Fruit fly (Drosophila melanogaster): ENCODE measurements around the gene hth.

hth gene

DNA sequence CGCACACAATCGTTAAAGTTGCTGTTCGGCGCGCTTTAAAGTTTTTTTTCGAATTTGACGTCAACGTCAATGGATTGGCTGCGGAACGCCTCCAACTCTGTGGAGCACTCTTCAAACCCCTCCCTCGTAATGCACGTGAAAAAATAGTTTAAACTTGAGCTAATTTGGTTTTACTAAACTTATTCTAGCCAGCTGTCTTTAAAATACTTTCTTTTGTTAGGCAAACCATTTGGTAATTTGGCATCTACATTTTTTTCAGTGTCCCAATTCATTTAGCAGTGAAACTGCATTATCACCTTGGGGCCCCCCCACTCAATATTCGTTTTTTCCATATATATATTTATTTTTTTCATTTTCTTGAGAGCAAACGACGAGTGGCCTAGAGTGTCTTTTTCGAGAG lies 78.8 kb downstream of the hth start (continued):
- peak; percentile 56 for TF ChIP-seq CG4820 (GFP tag; optimal IDR thresholded peaks at IDR 0.05)
- TF ChIP-seq chn (GFP tag; optimal IDR thresholded peaks at IDR 0.05), result peak; percentile 54
- TF ChIP-seq nau (GFP tag; optimal IDR thresholded peaks at IDR 0.05), result peak; percentile 7
- no peak for TF ChIP-seq Ets97D (GFP tag; optimal IDR thresholded peaks at IDR 0.05)
- TF ChIP-seq crol (GFP tag; IDR thresholded peaks at IDR 0.05), result no peak
- TF ChIP-seq Six4 (GFP tag; optimal IDR thresholded peaks at IDR 0.05), result peak; percentile 28
- peak; percentile 60 for TF ChIP-seq CG10979 (tag; optimal IDR thresholded peaks at IDR 0.05)
- TF ChIP-seq sr (GFP tag; IDR thresholded peaks at IDR 0.05), result peak; percentile 73; the same call in 2 of the 3 replicates
- TF ChIP-seq bcd (GFP tag; optimal IDR thresholded peaks at IDR 0.05), result peak; percentile 61
- TF ChIP-seq Gsc (GFP tag; IDR thresholded peaks at IDR 0.05), result no peak
- TF ChIP-seq Fer1 (GFP tag; optimal IDR thresholded peaks at IDR 0.05), result peak; percentile 51
- no peak for TF ChIP-seq CG14965 (GFP tag; optimal IDR thresholded peaks at IDR 0.05; ENCODE audit: borderline replicate concordance)
- peak; percentile 46 for TF ChIP-seq CG3281 (GFP tag; optimal IDR thresholded peaks at IDR 0.05)
- TF ChIP-seq CG13624 (GFP tag; optimal IDR thresholded peaks at IDR 0.05), result peak; percentile 34
- peak; percentile 83 for TF ChIP-seq otp (GFP tag; IDR thresholded peaks at IDR 0.05)
- peak; percentile 38 for TF ChIP-seq CG3847 (GFP tag; IDR thresholded peaks at IDR 0.05)
- TF ChIP-seq Hmx (GFP tag; optimal IDR thresholded peaks at IDR 0.05), result no peak
- peak; percentile 30; the same call in 1 of the 2 replicates for TF ChIP-seq CG9215 (GFP tag; IDR thresholded peaks at IDR 0.05)
- peak; percentile 4 for TF ChIP-seq Hmr (GFP tag; optimal IDR thresholded peaks at IDR 0.05)
- peak; percentile 55 for TF ChIP-seq CG4424 (GFP tag; optimal IDR thresholded peaks at IDR 0.05)
- peak; percentile 52 for TF ChIP-seq CG18476 (GFP tag; optimal IDR thresholded peaks at IDR 0.05)
- peak; percentile 17 for TF ChIP-seq CG12236 (GFP tag; optimal IDR thresholded peaks at IDR 0.05)
- TF ChIP-seq ranshi (GFP tag; IDR thresholded peaks at IDR 0.05), result peak; percentile 78
- TF ChIP-seq CG11247 (GFP tag; IDR thresholded peaks at IDR 0.05), result peak; percentile 72
- peak; percentile 39 for TF ChIP-seq CG10267 (tag; optimal IDR thresholded peaks at IDR 0.05)
- TF ChIP-seq CG15601 (tag; optimal IDR thresholded peaks at IDR 0.05), result no peak
- TF ChIP-seq CG6683 (GFP tag; optimal IDR thresholded peaks at IDR 0.05), result peak; percentile 5
- TF ChIP-seq CG11695 (GFP tag; IDR thresholded peaks at IDR 0.05), result peak; percentile 58; the same call in 2 of the 3 replicates
- TF ChIP-seq CG17385 (GFP tag; optimal IDR thresholded peaks at IDR 0.05), result peak; percentile 45
- TF ChIP-seq abd-A (tag; optimal IDR thresholded peaks at IDR 0.05), result no peak
- peak; percentile 31 for TF ChIP-seq CG9817 (tag; optimal IDR thresholded peaks at IDR 0.05)
- no peak for TF ChIP-seq ftz-f1 (GFP tag; optimal IDR thresholded peaks at IDR 0.05)
- TF ChIP-seq aop (GFP tag; IDR thresholded peaks at IDR 0.05), result peak; percentile 52; the same call in 1 of the 2 replicates
- peak; percentile 70 for TF ChIP-seq Rfx (GFP tag; IDR thresholded peaks at IDR 0.05)
- peak; percentile 64 for TF ChIP-seq CG8388 (GFP tag; optimal IDR thresholded peaks at IDR 0.05)
- no peak for TF ChIP-seq cad (GFP tag; optimal IDR thresholded peaks at IDR 0.05)
- 0 out of 2 replicates have a peak, but pooled peaks have one; percentile 46 for TF ChIP-seq CkIIα-i1 (GFP tag; IDR thresholded peaks at IDR 0.05)
- peak; percentile 25 to 51 for TF ChIP-seq Pdp1 (GFP tag; optimal IDR thresholded peaks at IDR 0.05)
- TF ChIP-seq jing (GFP tag; optimal IDR thresholded peaks at IDR 0.05), result peak; percentile 47
- TF ChIP-seq Nf-YA (GFP tag; IDR thresholded peaks at IDR 0.05), result 0 out of 2 replicates have a peak, but pooled peaks have one; percentile 46
- TF ChIP-seq CG1603 (tag; optimal IDR thresholded peaks at IDR 0.05), result peak; percentile 69
- peak; percentile 67 for TF ChIP-seq CG18262 (tag; optimal IDR thresholded peaks at IDR 0.05)
- TF ChIP-seq CG5953 (GFP tag; IDR thresholded peaks at IDR 0.05), result peak; percentile 83
- no peak for TF ChIP-seq Dip3 (GFP tag; optimal IDR thresholded peaks at IDR 0.05)
- TF ChIP-seq CG6175 (GFP tag; IDR thresholded peaks at IDR 0.05), result no peak
- TF ChIP-seq sens (GFP tag), result peak; percentile 90
- peak; percentile 23 for TF ChIP-seq CG12942 (GFP tag; optimal IDR thresholded peaks at IDR 0.05)
- TF ChIP-seq Myb (GFP tag; optimal IDR thresholded peaks at IDR 0.05), result no peak
- TF ChIP-seq vvl (GFP tag; IDR thresholded peaks at IDR 0.05), result peak; percentile 87
- TF ChIP-seq MTF-1 (GFP tag; optimal IDR thresholded peaks at IDR 0.05; ENCODE audit: borderline replicate concordance), result peak; percentile 23
- TF ChIP-seq Drgx (GFP tag; IDR thresholded peaks at IDR 0.05), result peak; percentile 61
- TF ChIP-seq Lpt (GFP tag; optimal IDR thresholded peaks at IDR 0.05), result no peak

Data from whole organism, embryonic.